Worm (Caenorhabditis elegans) whole organism, young adult: ENCODE data around the gene W06G6.20.

Experiments
- Y79H2A.3 ChIP-seq: fragments of 200-800 bp; sonication (Bioruptor generic); conservative IDR thresholded peaks from 2 replicates; pipeline ENCODE4 v1.3.6; 2022; ENCODE audit warnings: missing genetic modification reagents, missing genetic modification characterization, missing compliant biosample characterization
- mes-4 ChIP-seq: sonication (generic microtip); optimal IDR thresholded peaks from 2 replicates; lab custom pipeline; 2016; ENCODE audit warnings: missing genotype, missing genetic modification characterization, missing compliant biosample characterization

- TF ChIP-seq mes-4 (tag; lab: Kevin White, UChicago) (no peak), Y79H2A.3 (GFP tag; lab: Robert Waterston, UW) (no peak)
Measured at ce11 chrV:16604301-16604700, 43.9 kb downstream of the W06G6.20 start.
